Worm (Caenorhabditis elegans) whole organism, L3 larva: ENCODE data around the gene rad-54.L2.

Source experiments
- egl-5 ChIP-seq: fragments of 150-350 bp; optimal IDR thresholded peaks from 2 replicates; lab custom pipeline; 2017; ENCODE audit warnings: missing biosample characterization, missing genetic modification reagents, missing genetic modification characterization, inconsistent platforms
- ztf-4 ChIP-seq: fragments of 150-350 bp; optimal IDR thresholded peaks from 2 replicates; lab custom pipeline; 2014; ENCODE audit warnings: missing biosample characterization, missing genetic modification characterization

ce11 chrIV:8892558-8892957 lies 1.3 kb upstream of the rad-54.L2 start, which contains the start of gene C27B7.2:
- no peak for TF ChIP-seq egl-5 (tag; lab: Kevin White, UChicago)
- TF ChIP-seq ztf-4 (tag; lab: Kevin White, UChicago), result no peak
